Fruit fly (Drosophila melanogaster): Measurements from ENCODE around the gene TFAM.

TFAM gene

dm6 chr3R:20565546-20565948, 11.3 kb downstream of the TFAM start:
- TF ChIP-seq noc (tag; optimal IDR thresholded peaks at IDR 0.05): no peak

DNA sequence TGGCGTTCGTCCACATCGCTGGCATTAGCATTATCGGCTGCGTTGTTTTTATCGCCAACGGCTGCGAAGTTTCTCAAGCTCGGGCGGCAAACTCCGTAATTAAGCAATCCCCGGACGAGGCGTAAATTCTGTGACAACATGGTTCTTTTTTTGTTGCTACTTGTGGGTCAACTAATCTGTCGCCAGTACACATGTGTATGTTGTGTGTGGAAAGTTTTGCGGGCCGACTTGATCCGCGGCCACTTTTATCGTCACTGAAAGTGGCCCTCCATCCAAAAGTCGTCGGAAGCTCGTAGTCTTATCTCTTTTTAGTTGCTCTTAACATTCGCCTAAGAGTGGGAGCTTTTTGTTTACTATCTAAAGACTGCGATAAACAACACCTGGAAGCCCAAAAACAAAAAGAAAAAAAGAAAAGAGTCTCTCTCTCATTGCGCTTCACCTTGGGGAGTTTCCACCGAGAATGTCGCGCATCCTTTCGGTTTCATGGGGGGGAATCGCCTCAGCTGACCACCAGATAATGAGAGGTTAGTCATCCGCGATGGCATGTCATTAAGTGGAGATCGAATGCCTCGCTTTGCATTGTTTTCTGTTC, 12.9 kb downstream of the TFAM start, which contains the start of gene CG10877:
Gene CG10877, minus strand, starts transcription at position 238 of the 592 bp plus-strand sequence.
- no peak for TF ChIP-seq noc (tag; optimal IDR thresholded peaks at IDR 0.05)

dm6 chr3R:20560668-20561226, 16.1 kb downstream of the TFAM start, which contains the start of gene CG5191:
CG5191 (plus strand) TSS chr3R:20560865.
- no peak for TF ChIP-seq noc (tag; optimal IDR thresholded peaks at IDR 0.05)

dm6 chr3R:20560019-20560667, 16.7 kb downstream of the TFAM start, which contains the start of gene CG15922:
CG15922 (minus strand) TSS chr3R:20560280.
- TF ChIP-seq noc (tag; optimal IDR thresholded peaks at IDR 0.05): no peak

- TF ChIP-seq noc (tag; optimal IDR thresholded peaks at IDR 0.05): no peak
These were observed 18.7 kb downstream of the TFAM start for dm6 chr3R:20558106-20558489.

- peak; percentile 36 for TF ChIP-seq noc (tag; optimal IDR thresholded peaks at IDR 0.05)
These were observed 19.2 kb downstream of the TFAM start, which contains the start of the genes DPCoAC and CG5180 for dm6 chr3R:20557415-20558105. DPCoAC (minus strand) TSS chr3R:20557667. CG5180 (plus strand) TSS chr3R:20557930.

DNA sequence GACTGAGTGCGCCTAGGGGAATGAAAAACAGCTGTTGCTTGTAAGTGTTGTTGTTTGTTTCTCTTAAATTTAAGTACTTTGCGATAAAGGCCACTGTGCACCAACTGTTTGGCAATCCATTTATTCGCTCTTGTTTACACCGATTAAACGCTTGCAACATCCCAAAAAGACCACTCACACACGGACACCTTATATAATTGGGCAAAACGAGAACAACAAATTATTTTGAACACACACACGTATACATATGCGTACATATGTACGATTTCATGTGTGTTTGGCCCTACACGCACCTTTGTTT, 19.7 kb downstream of the TFAM start:
- no peak for TF ChIP-seq noc (tag; optimal IDR thresholded peaks at IDR 0.05)

DNA sequence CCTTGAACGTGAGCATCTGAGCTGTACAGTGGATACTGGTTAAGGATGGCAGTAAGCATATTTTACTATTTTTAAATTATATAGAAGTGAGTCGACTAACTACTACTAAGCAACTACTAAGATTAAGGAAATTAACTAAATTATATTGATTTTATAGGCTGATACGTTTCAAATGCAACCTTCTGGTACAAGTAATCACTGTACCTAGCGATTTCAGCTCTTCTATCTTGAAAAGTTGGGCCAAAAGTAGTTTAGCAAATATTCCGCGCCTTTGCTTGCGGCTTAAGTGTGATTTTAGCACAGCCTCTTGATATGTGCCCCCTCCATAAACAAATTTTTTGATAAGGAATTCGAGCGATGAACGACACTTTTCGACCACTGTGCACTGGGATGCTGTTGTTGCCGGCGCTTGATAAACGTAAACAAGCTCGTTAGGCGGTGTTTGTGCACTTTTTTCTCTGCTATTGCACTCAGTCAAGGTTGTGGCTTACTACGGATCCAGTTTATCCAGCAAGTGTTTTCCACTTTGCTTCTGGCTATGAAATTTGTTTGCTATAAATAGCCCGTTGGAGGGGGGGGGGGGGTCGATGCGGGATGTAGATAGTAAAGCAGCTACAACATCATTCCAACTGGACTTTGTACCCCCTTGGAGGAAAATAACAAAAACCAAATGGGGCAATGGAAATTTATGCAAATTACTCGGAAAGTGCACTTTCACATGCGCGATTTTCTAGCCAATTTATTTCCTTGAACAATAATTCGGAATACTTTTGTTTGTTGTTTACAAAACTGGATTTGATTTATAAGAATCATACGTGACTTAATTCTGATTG, 20.3 kb downstream of the TFAM start:
- TF ChIP-seq noc (tag; optimal IDR thresholded peaks at IDR 0.05): peak; percentile 87

DNA sequence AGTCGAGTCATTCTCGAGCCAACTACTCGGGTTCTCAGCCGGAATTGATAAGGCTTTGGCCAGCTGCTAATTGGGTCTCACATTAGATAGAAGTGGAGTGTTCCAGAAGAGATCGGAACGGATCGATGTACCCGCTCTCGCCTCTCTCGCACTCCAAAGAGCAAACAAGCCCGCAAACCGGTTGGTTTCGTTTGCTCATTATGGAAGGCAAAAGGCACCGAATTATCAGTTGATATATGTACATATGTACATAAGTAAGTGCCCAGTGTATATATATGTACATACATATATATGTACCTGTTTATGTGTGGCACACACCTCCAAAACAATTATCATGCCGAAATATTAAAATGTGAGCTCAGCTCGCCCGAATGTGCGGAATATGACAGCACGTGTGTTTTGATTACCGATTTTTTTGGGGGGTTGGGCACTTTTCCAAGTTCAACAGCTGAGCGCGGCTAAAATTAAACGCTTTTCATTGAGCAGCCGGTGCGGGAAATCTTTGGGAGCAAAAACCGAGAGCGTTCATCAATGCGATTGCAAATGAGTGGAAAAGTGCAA, 21.0 kb downstream of the TFAM start:
- no peak for TF ChIP-seq noc (tag; optimal IDR thresholded peaks at IDR 0.05)

DNA sequence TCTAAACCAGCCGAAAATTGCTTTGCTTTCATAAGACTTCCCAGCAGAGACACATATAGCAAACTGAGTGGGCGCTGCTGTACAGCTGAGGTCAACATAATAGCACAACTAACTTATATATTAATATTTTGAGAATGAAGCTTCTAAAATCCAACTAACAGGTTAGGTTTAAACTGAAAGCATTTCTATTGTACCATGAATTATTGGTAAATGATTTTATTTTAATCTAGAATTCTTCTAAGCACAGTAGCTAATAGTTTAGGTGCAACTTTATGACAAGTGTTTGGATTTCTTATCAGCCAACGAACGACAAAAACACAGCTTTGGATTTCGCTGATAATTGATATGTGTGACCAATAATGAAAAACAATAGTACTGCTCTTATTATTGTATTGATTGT, 21.8 kb downstream of the TFAM start:
- peak; percentile 39 for TF ChIP-seq noc (tag; optimal IDR thresholded peaks at IDR 0.05)

- TF ChIP-seq noc (tag; optimal IDR thresholded peaks at IDR 0.05): no peak
These were observed 22.5 kb downstream of the TFAM start, which contains the start of gene att-ORFB for dm6 chr3R:20554300-20554699. att-ORFB (minus strand) TSS chr3R:20554400.

dm6 chr3R:20552093-20552492, 24.7 kb downstream of the TFAM start, which contains the start of gene Stat92E:
Stat92E (minus strand) TSS chr3R:20552311.
- TF ChIP-seq noc (tag; optimal IDR thresholded peaks at IDR 0.05): no peak

dm6 chr3R:20551487-20552079, 25.2 kb downstream of the TFAM start:
- no peak for TF ChIP-seq noc (tag; optimal IDR thresholded peaks at IDR 0.05)

- peak; percentile 69 for TF ChIP-seq noc (tag; optimal IDR thresholded peaks at IDR 0.05)
These were observed 26.0 kb downstream of the TFAM start for dm6 chr3R:20550632-20551486.

Data from whole organism, larva.